Fruit fly (Drosophila melanogaster) whole organism, larva: ENCODE measurements around the gene CG42487.
A peak's percentile ranks its signal among the peaks of the same experiment; 100 is the strongest.
"Not testable (repeated sequence)": the region's sequence is repeated elsewhere in the genome, so short reads cannot be mapped to it uniquely, and the experiment has no call there.

Experiments used
- noc ChIP-seq: fragments of 200-800 bp; sonication (Bioruptor generic); optimal IDR thresholded peaks from 3 replicates; lab custom pipeline; 2019; ENCODE audit warnings: missing biosample characterization, mild to moderate bottlenecking, missing genetic modification characterization, moderate library complexity

CG42487 gene

dm6 chr3R:27959145-27959544 is at the start of gene CG42487, which contains the start of gene CG4884:
Gene CG42487, minus strand, starts transcription at chr3R:27959245.
Gene CG4884, minus strand, starts transcription at chr3R:27959245.
- not testable (repeated sequence) for TF ChIP-seq noc (tag; lab: Kevin White, UChicago)

dm6 chr3R:28004034-28004433 is 45.0 kb upstream of the CG42487 start:
- TF ChIP-seq noc (tag; lab: Kevin White, UChicago): no peak

dm6 chr3R:27990651-27991050 is 31.6 kb upstream of the CG42487 start, which contains the start of gene CG4815:
Gene CG4815, minus strand, starts transcription at chr3R:27990751.
- TF ChIP-seq noc (tag; lab: Kevin White, UChicago): no peak

- peak; percentile 13 for TF ChIP-seq noc (tag; lab: Kevin White, UChicago)
Measured at dm6 chr3R:27988647-27989430, 29.8 kb upstream of the CG42487 start.

dm6 chr3R:27988189-27988588 is 29.1 kb upstream of the CG42487 start, which contains the start of gene betaTub97EF:
Gene betaTub97EF, minus strand, starts transcription at chr3R:27988384.
- no peak for TF ChIP-seq noc (tag; lab: Kevin White, UChicago)

dm6 chr3R:27987772-27988171 is 28.7 kb upstream of the CG42487 start:
- no peak for TF ChIP-seq noc (tag; lab: Kevin White, UChicago)

- peak; percentile 84 for TF ChIP-seq noc (tag; lab: Kevin White, UChicago)
Measured at dm6 chr3R:27987329-27987728, 28.3 kb upstream of the CG42487 start.

dm6 chr3R:27986794-27987193 is 27.7 kb upstream of the CG42487 start:
- TF ChIP-seq noc (tag; lab: Kevin White, UChicago): no peak

- not testable (repeated sequence) for TF ChIP-seq noc (tag; lab: Kevin White, UChicago)
Measured at dm6 chr3R:27963119-27963518, 4.1 kb upstream of the CG42487 start, which contains the start of the genes CG31131 and CG4849. Gene CG31131, minus strand, starts transcription at chr3R:27963219. Gene CG4849, plus strand, starts transcription at chr3R:27963415.

dm6 chr3R:27960473-27960872 is 1.4 kb upstream of the CG42487 start, which contains the start of gene CG31253:
Gene CG31253, minus strand, starts transcription at chr3R:27960573.
- not testable (repeated sequence) for TF ChIP-seq noc (tag; lab: Kevin White, UChicago)

dm6 chr3R:27957967-27958366 is 1.1 kb downstream of the CG42487 start:
- TF ChIP-seq noc (tag; lab: Kevin White, UChicago): no peak

dm6 chr3R:27954533-27954932 is 4.5 kb downstream of the CG42487 start, which contains the start of gene Nep7:
Gene Nep7, plus strand, starts transcription at chr3R:27954917.
- TF ChIP-seq noc (tag; lab: Kevin White, UChicago): peak; percentile 77

- no peak for TF ChIP-seq noc (tag; lab: Kevin White, UChicago)
Measured at dm6 chr3R:27953890-27954289, 5.2 kb downstream of the CG42487 start, which contains the start of gene CG4951. Gene CG4951, minus strand, starts transcription at chr3R:27954112.

- TF ChIP-seq noc (tag; lab: Kevin White, UChicago): peak; percentile 41
Measured at dm6 chr3R:27948421-27948906, 10.6 kb downstream of the CG42487 start, which contains the start of gene Gp93. Gene Gp93, plus strand, starts transcription at chr3R:27948711.

- no peak for TF ChIP-seq noc (tag; lab: Kevin White, UChicago)
Measured at dm6 chr3R:27947682-27948245, 11.3 kb downstream of the CG42487 start, which contains the start of gene mfrn. Gene mfrn, minus strand, starts transcription at chr3R:27948021.
